Worm (Caenorhabditis elegans) whole organism, L4/young adult: Measurements from ENCODE around the gene F59B1.6.
A peak's percentile ranks its signal among the peaks of the same experiment; 100 is the strongest.

ENCODE experiments used
- W03F9.2 ChIP-seq: fragments of 150-350 bp; optimal IDR thresholded peaks from 2 replicates; lab custom pipeline; 2014; ENCODE audit warnings: missing biosample characterization, missing genetic modification characterization
- dao-5 ChIP-seq: sonication (generic microtip); optimal IDR thresholded peaks from 2 replicates; lab custom pipeline; 2016; ENCODE audit warnings: missing genotype, missing genetic modification characterization, moderate library complexity, missing compliant biosample characterization
- him-1 ChIP-seq: sonication (generic microtip); optimal IDR thresholded peaks from 2 replicates; lab custom pipeline; 2016; ENCODE audit warnings: missing genotype, missing genetic modification reagents, missing genetic modification characterization, missing compliant biosample characterization

ce11 chrV:3579795-3580194, 51.7 kb downstream of the F59B1.6 start:
- TF ChIP-seq him-1 (no peak), W03F9.2 (tag; lab: Kevin White, UChicago) (peak; percentile 42), dao-5 (no peak)
